Fruit fly (Drosophila melanogaster) whole organism, embryonic: ENCODE data around the gene Bicra.
A peak's percentile ranks its signal among the peaks of the same experiment; 100 is the strongest.

Source experiments
- Bdp1 ChIP-seq: fragments of 200-800 bp; sonication (Bioruptor generic); optimal IDR thresholded peaks from 3 replicates; lab custom pipeline; 2016; ENCODE audit warnings: missing biosample characterization, missing genetic modification characterization
- CG10321 ChIP-seq: fragments of 200-800 bp; sonication (Bioruptor generic); IDR thresholded peaks from 2 replicates; pipeline ENCODE4 v1.3.6; 2022; ENCODE audit warnings: missing biosample characterization, missing genetic modification characterization
- CG11093 ChIP-seq: fragments of 200-800 bp; sonication (Bioruptor generic); IDR thresholded peaks from 3 replicates; pipeline ENCODE4 v1.3.6; 2022; ENCODE audit warnings: missing biosample characterization, missing genetic modification characterization
- CG12659 ChIP-seq: fragments of 200-800 bp; sonication (Bioruptor generic); optimal IDR thresholded peaks from 3 replicates; lab custom pipeline; 2017; ENCODE audit warnings: mild to moderate bottlenecking, missing biosample characterization, missing genetic modification reagents, missing genetic modification characterization
- CG14667 ChIP-seq: fragments of 200-800 bp; sonication (Bioruptor generic); IDR thresholded peaks from 2 replicates; pipeline ENCODE4 v1.3.6; 2022; ENCODE audit warnings: missing biosample characterization, missing genetic modification characterization
- CG14860 ChIP-seq: fragments of 200-800 bp; sonication (Bioruptor generic); IDR thresholded peaks from 3 replicates; pipeline ENCODE4 v1.3.6; 2022; ENCODE audit warnings: missing biosample characterization, missing genetic modification characterization; ENCODE audit not compliant: partially characterized antibody
- CG16813 ChIP-seq: fragments of 200-800 bp; sonication (Bioruptor generic); IDR thresholded peaks from 3 replicates; pipeline ENCODE4 v1.3.6; 2022; ENCODE audit warnings: missing biosample characterization, missing genetic modification characterization; ENCODE audit not compliant: partially characterized antibody
- CG2120 ChIP-seq: fragments of 200-800 bp; sonication (Bioruptor generic); optimal IDR thresholded peaks from 3 replicates; lab custom pipeline; 2016; ENCODE audit warnings: missing biosample characterization, missing genetic modification characterization
- CG3065 ChIP-seq: fragments of 200-800 bp; sonication (Bioruptor generic); optimal IDR thresholded peaks from 2 replicates; lab custom pipeline; 2016; ENCODE audit warnings: missing biosample characterization, missing genetic modification characterization
- CG3281 ChIP-seq: fragments of 200-800 bp; sonication (Bioruptor generic); optimal IDR thresholded peaks from 3 replicates; lab custom pipeline; 2017; ENCODE audit warnings: missing biosample characterization, mild to moderate bottlenecking, missing genetic modification characterization
- CG33213 ChIP-seq: fragments of 200-800 bp; sonication (Bioruptor generic); optimal IDR thresholded peaks from 3 replicates; lab custom pipeline; 2016; ENCODE audit warnings: missing biosample characterization, missing genetic modification characterization
- CG33557 ChIP-seq: fragments of 200-800 bp; sonication (Bioruptor generic); optimal IDR thresholded peaks from 2 replicates; lab custom pipeline; 2019; ENCODE audit warnings: missing biosample characterization, mild to moderate bottlenecking, missing genetic modification characterization, moderate library complexity
- CG4617 ChIP-seq: fragments of 200-800 bp; sonication (Bioruptor generic); optimal IDR thresholded peaks from 3 replicates; lab custom pipeline; 2016; ENCODE audit warnings: missing biosample characterization, missing genetic modification characterization, borderline replicate concordance
- CG7271 ChIP-seq: fragments of 200-800 bp; sonication (Bioruptor generic); optimal IDR thresholded peaks from 2 replicates; lab custom pipeline; 2018; ENCODE audit warnings: missing biosample characterization, mild to moderate bottlenecking, missing genetic modification characterization, moderate library complexity
- CG7372 ChIP-seq: fragments of 200-800 bp; sonication (Bioruptor generic); IDR thresholded peaks from 2 replicates; pipeline ENCODE4 v1.3.6; 2022; ENCODE audit warnings: missing biosample characterization, missing genetic modification characterization
- CG7839 ChIP-seq: fragments of 200-800 bp; sonication (Bioruptor generic); optimal IDR thresholded peaks from 3 replicates; lab custom pipeline; 2018; ENCODE audit warnings: missing biosample characterization, mild to moderate bottlenecking, missing genetic modification characterization, moderate library complexity
- CG7963 ChIP-seq: fragments of 200-800 bp; sonication (Bioruptor generic); IDR thresholded peaks from 3 replicates; pipeline ENCODE4 v1.3.6; 2022; ENCODE audit warnings: missing biosample characterization, missing genetic modification characterization; ENCODE audit not compliant: partially characterized antibody
- CG8944 ChIP-seq: fragments of 200-800 bp; sonication (Bioruptor generic); optimal IDR thresholded peaks from 3 replicates; lab custom pipeline; 2016; ENCODE audit warnings: missing biosample characterization, missing genetic modification characterization
- Dfd ChIP-seq, 2 experiments: fragments of >200 bp; optimal IDR thresholded peaks; 2 replicates each; lab custom pipeline; 2017; ENCODE audit warnings: missing biosample characterization in 2 of 2, missing genetic modification characterization in 2 of 2
- Dll ChIP-seq: fragments of 200-800 bp; sonication (Bioruptor generic); IDR thresholded peaks from 4 replicates; pipeline ENCODE4 v1.3.6; 2022; ENCODE audit warnings: missing biosample characterization, missing genetic modification characterization; ENCODE audit not compliant: partially characterized antibody
- E2f2 ChIP-seq: fragments of 200-800 bp; sonication (Bioruptor generic); IDR thresholded peaks from 2 replicates; pipeline ENCODE4 v1.3.6; 2022; ENCODE audit warnings: missing biosample characterization, missing genetic modification characterization
- Eip74EF ChIP-seq, 2 experiments: fragments of 200-800 bp in 1 of 2; fragments of >200 bp in 1 of 2; sonication (Bioruptor generic) in 1 of 2; optimal IDR thresholded peaks; 2 replicates each; lab custom pipeline; 2017 to 2019; ENCODE audit warnings: missing biosample characterization in 2 of 2, missing genetic modification characterization in 2 of 2, mild to moderate bottlenecking in 1 of 2, moderate library complexity in 1 of 2
- Lhr ChIP-seq: fragments of 200-800 bp; sonication (Bioruptor generic); optimal IDR thresholded peaks from 3 replicates; lab custom pipeline; 2017; ENCODE audit warnings: mild to moderate bottlenecking, missing biosample characterization, missing genetic modification reagents, missing genetic modification characterization
- Myb ChIP-seq: fragments of 200-800 bp; sonication (Bioruptor generic); optimal IDR thresholded peaks from 2 replicates; lab custom pipeline; 2016; ENCODE audit warnings: missing biosample characterization, missing genetic modification characterization
- Oli ChIP-seq: fragments of 200-800 bp; sonication (Bioruptor generic); optimal IDR thresholded peaks from 2 replicates; lab custom pipeline; 2018; ENCODE audit warnings: missing biosample characterization, mild to moderate bottlenecking, missing genetic modification characterization, moderate library complexity
- Tbp ChIP-seq: fragments of >200 bp; optimal IDR thresholded peaks from 2 replicates; lab custom pipeline; 2018; ENCODE audit warnings: missing biosample characterization, missing genetic modification characterization
- Xbp1 ChIP-seq: fragments of 200-800 bp; sonication (Bioruptor generic); optimal IDR thresholded peaks from 3 replicates; lab custom pipeline; 2016; ENCODE audit warnings: missing biosample characterization, mild to moderate bottlenecking, missing genetic modification characterization
- ac ChIP-seq: fragments of 200-800 bp; sonication (Bioruptor generic); optimal IDR thresholded peaks from 3 replicates; lab custom pipeline; 2017; ENCODE audit warnings: missing biosample characterization, mild to moderate bottlenecking, missing genetic modification characterization
- ap ChIP-seq: fragments of 200-800 bp; sonication (Bioruptor generic); IDR thresholded peaks from 2 replicates; pipeline ENCODE4 v1.3.6; 2022; ENCODE audit warnings: missing biosample characterization, missing genetic modification characterization
- az2 ChIP-seq: fragments of 200-800 bp; sonication (Bioruptor generic); optimal IDR thresholded peaks from 3 replicates; lab custom pipeline; 2016; ENCODE audit warnings: missing biosample characterization, missing genetic modification characterization
- bcd ChIP-seq: fragments of 200-800 bp; sonication (Bioruptor generic); optimal IDR thresholded peaks from 2 replicates; lab custom pipeline; 2017; ENCODE audit warnings: missing biosample characterization, mild to moderate bottlenecking, missing genetic modification characterization
- crc ChIP-seq: fragments of 200-800 bp; sonication (Bioruptor generic); optimal IDR thresholded peaks from 2 replicates; lab custom pipeline; 2016; ENCODE audit warnings: missing biosample characterization, missing genetic modification characterization
- cwo ChIP-seq: fragments of 200-800 bp; sonication (Bioruptor generic); optimal IDR thresholded peaks from 3 replicates; lab custom pipeline; 2017; ENCODE audit warnings: missing biosample characterization, missing genetic modification characterization, mild to moderate bottlenecking, moderate library complexity, missing genetic modification reagents
- fru ChIP-seq: fragments of >200 bp; optimal IDR thresholded peaks from 2 replicates; lab custom pipeline; 2017
- her ChIP-seq: fragments of 200-800 bp; sonication (Bioruptor generic); optimal IDR thresholded peaks from 2 replicates; lab custom pipeline; 2016; ENCODE audit warnings: missing biosample characterization, missing genetic modification characterization
- knrl ChIP-seq: fragments of 200-800 bp; sonication (Bioruptor generic); IDR thresholded peaks from 3 replicates; pipeline ENCODE4 v1.3.6; 2022; ENCODE audit warnings: missing biosample characterization, missing genetic modification characterization; ENCODE audit not compliant: partially characterized antibody
- mld ChIP-seq: fragments of 200-800 bp; sonication (Bioruptor generic); IDR thresholded peaks from 3 replicates; pipeline ENCODE4 v1.3.6; 2022; ENCODE audit warnings: missing biosample characterization, missing genetic modification characterization; ENCODE audit not compliant: partially characterized antibody
- odd ChIP-seq: fragments of 200-800 bp; sonication (Bioruptor generic); optimal IDR thresholded peaks from 2 replicates; lab custom pipeline; 2017; ENCODE audit warnings: missing biosample characterization, mild to moderate bottlenecking, missing genetic modification characterization
- pan ChIP-seq, 4 experiments: fragments of >200 bp in 3 of 4; fragments of 200-800 bp in 1 of 4; sonication (Bioruptor generic) in 1 of 4; optimal IDR thresholded peaks in 3 of 4; IDR thresholded peaks in 1 of 4; 2 replicates each; pipeline versions ENCODE4 v1.3.6 to Lab custom; 2017 to 2022; ENCODE audit warnings: missing biosample characterization in 2 of 4, missing genetic modification characterization in 2 of 4, mixed read lengths in 1 of 4
- schlank ChIP-seq: fragments of 200-800 bp; sonication (Bioruptor generic); optimal IDR thresholded peaks from 2 replicates; lab custom pipeline; 2018; ENCODE audit warnings: missing biosample characterization, mild to moderate bottlenecking, missing genetic modification characterization
- scrt ChIP-seq: fragments of 200-800 bp; sonication (Bioruptor generic); optimal IDR thresholded peaks from 2 replicates; lab custom pipeline; 2018; ENCODE audit warnings: missing biosample characterization, mild to moderate bottlenecking, missing genetic modification characterization, moderate library complexity
- seq ChIP-seq: fragments of 200-800 bp; sonication (Bioruptor generic); IDR thresholded peaks from 2 replicates; pipeline ENCODE4 v1.3.6; 2022; ENCODE audit warnings: missing biosample characterization, missing genetic modification characterization
- sim ChIP-seq: fragments of 200-800 bp; sonication (Bioruptor generic); IDR thresholded peaks from 2 replicates; pipeline ENCODE4 v1.3.6; 2022; ENCODE audit warnings: missing biosample characterization, missing genetic modification characterization
- tio ChIP-seq: fragments of 200-800 bp; sonication (Bioruptor generic); optimal IDR thresholded peaks from 2 replicates; lab custom pipeline; 2017; ENCODE audit warnings: missing biosample characterization, missing genetic modification characterization, inconsistent platforms
- trem ChIP-seq: fragments of 200-800 bp; optimal IDR thresholded peaks from 3 replicates; lab custom pipeline; 2019; ENCODE audit warnings: missing biosample characterization, mild to moderate bottlenecking, missing genetic modification characterization, moderate library complexity
- vvl ChIP-seq: fragments of 200-800 bp; sonication (Bioruptor generic); IDR thresholded peaks from 2 replicates; pipeline ENCODE4 v1.3.6; 2022; ENCODE audit warnings: missing biosample characterization, missing genetic modification characterization
- wdn ChIP-seq: fragments of 200-800 bp; sonication (Bioruptor generic); IDR thresholded peaks from 2 replicates; pipeline ENCODE4 v1.3.6; 2022; ENCODE audit warnings: missing biosample characterization, missing genetic modification characterization
- zfh2 ChIP-seq: fragments of 200-800 bp; sonication (Bioruptor generic); optimal IDR thresholded peaks from 2 replicates; lab custom pipeline; 2016; ENCODE audit warnings: missing biosample characterization, missing genetic modification characterization

Gene Bicra

DNA sequence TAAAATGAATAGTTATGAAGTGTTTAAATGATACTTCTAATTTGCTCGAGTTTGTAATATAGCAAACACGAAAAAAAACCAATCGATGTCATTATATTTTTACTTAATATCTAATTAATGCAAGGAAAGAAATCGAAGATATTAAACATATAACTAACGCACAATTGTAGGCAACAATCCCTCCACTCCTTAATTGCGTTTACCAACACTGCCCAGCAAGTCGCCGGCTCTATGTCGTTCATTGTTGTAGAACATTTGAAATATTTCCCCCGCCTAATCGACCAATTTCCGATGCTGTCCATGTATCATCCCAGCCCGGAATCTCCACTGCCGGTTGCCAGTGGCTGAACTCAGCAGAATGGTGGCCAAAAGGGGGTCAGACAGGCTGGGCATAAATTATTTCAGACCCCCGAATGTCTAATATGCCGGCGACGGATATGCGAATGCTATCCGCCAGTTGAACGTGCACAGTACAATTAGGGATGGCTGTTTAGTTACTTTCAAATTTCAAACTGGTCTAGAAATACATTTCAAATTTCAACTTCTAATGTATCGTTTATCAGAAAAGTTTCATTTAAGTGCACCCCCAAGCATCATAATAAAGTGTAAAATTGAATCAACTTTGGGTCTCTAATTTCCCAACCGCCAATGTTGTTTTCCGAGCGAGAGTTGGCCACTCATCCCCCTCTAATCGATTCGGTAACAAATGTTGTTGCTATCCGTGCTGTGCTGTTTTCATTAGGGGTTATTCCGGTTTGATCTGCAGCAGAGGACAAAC, 5.8 kb downstream of the Bicra start (continued):
- TF ChIP-seq Eip74EF (GFP tag; optimal IDR thresholded peaks at IDR 0.05; lab: Kevin White, UChicago) (no peak), Tbp (GFP tag; lab: Kevin White, UChicago) (no peak), crc (GFP tag; lab: Kevin White, UChicago) (peak; percentile 13), knrl (GFP tag; lab: Robert Waterston, UW) (no peak), pan (optimal IDR thresholded peaks at IDR 0.05; lab: Kevin White, UChicago) (no peak), pan (GFP tag; optimal IDR thresholded peaks at IDR 0.05 in 1 of 2, IDR thresholded peaks at IDR 0.05 in 1 of 2) (peak in 1 of 2 experiments; percentile 68), schlank (tag; lab: Kevin White, UChicago) (peak; percentile 38), seq (GFP tag; lab: Robert Waterston, UW) (no peak), trem (no peak), E2f2 (GFP tag; lab: Robert Waterston, UW) (no peak), CG3065 (GFP tag; lab: Kevin White, UChicago) (no peak), CG7839 (tag; lab: Kevin White, UChicago) (peak; percentile 59), CG7372 (GFP tag; lab: Robert Waterston, UW) (0 out of 2 replicates have a peak, but pooled peaks have one; percentile 11), CG10321 (GFP tag; lab: Robert Waterston, UW) (no peak), ac (GFP tag; lab: Kevin White, UChicago) (no peak), tio (GFP tag; lab: Kevin White, UChicago) (no peak), ap (GFP tag; lab: Robert Waterston, UW) (no peak), CG33213 (no peak), zfh2 (GFP tag; lab: Kevin White, UChicago) (peak; percentile 44), cwo (GFP tag; lab: Kevin White, UChicago) (peak; percentile 36), scrt (GFP tag; lab: Kevin White, UChicago) (peak; percentile 22), odd (GFP tag; lab: Kevin White, UChicago) (peak; percentile 19), Dfd (GFP tag; optimal IDR thresholded peaks at IDR 0.05; lab: Kevin White, UChicago) (no peak), CG12659 (GFP tag; lab: Kevin White, UChicago) (peak; percentile 26), wdn (GFP tag; lab: Robert Waterston, UW) (no peak), Oli (tag; lab: Kevin White, UChicago) (peak; percentile 49), sim (no peak), CG14860 (GFP tag; lab: Robert Waterston, UW) (no peak), vvl (GFP tag; lab: Robert Waterston, UW) (peak; percentile 52), Xbp1 (GFP tag; lab: Kevin White, UChicago) (peak; percentile 7), CG3281 (GFP tag; lab: Kevin White, UChicago) (peak; percentile 49), CG16813 (GFP tag; lab: Robert Waterston, UW) (no peak), mld (GFP tag; lab: Robert Waterston, UW) (no peak), Lhr (GFP tag; lab: Kevin White, UChicago) (no peak), CG8944 (GFP tag; lab: Kevin White, UChicago) (no peak), CG14667 (GFP tag; lab: Robert Waterston, UW) (peak; percentile 8; the same call in 1 of the 2 replicates), her (GFP tag; lab: Kevin White, UChicago) (peak; percentile 3), bcd (peak; percentile 53), CG7271 (tag; lab: Kevin White, UChicago) (no peak), CG2120 (GFP tag; lab: Kevin White, UChicago) (peak; percentile 69), Myb (GFP tag; lab: Kevin White, UChicago) (peak; percentile 29), CG11093 (0 out of 3 replicates have a peak, but pooled peaks have one; percentile 15), CG4617 (no peak), fru (lab: Kevin White, UChicago) (no peak), CG33557 (GFP tag; lab: Kevin White, UChicago) (no peak), az2 (GFP tag; lab: Kevin White, UChicago) (no peak), CG7963 (no peak), Dll (GFP tag; lab: Robert Waterston, UW) (no peak), Bdp1 (GFP tag; lab: Kevin White, UChicago) (peak; percentile 1)
